Fruit fly (Drosophila melanogaster) whole organism, embryonic: ENCODE data around the gene Pfdn2.

Experiments
- Asciz ChIP-seq: fragments of 200-800 bp; sonication (Bioruptor generic); optimal IDR thresholded peaks from 2 replicates; lab custom pipeline; 2017; ENCODE audit warnings: missing biosample characterization, mild to moderate bottlenecking, missing genetic modification characterization, missing genetic modification reagents
- Atf-2 ChIP-seq: fragments of 200-800 bp; sonication (Bioruptor generic); optimal IDR thresholded peaks from 2 replicates; lab custom pipeline; 2016; ENCODE audit warnings: missing biosample characterization, missing genetic modification characterization
- Bgb ChIP-seq: fragments of 200-800 bp; sonication (Bioruptor generic); IDR thresholded peaks from 2 replicates; pipeline ENCODE4 v1.3.6; 2022; ENCODE audit warnings: missing biosample characterization, missing genetic modification characterization; ENCODE audit not compliant: partially characterized antibody
- CG1024 ChIP-seq: fragments of 200-800 bp; sonication (Bioruptor generic); IDR thresholded peaks from 2 replicates; pipeline ENCODE4 v1.3.6; 2022; ENCODE audit warnings: missing biosample characterization, missing genetic modification characterization
- CG10462 ChIP-seq: fragments of 200-800 bp; sonication (Bioruptor generic); optimal IDR thresholded peaks from 2 replicates; lab custom pipeline; 2016; ENCODE audit warnings: missing biosample characterization, missing genetic modification characterization
- CG10654 ChIP-seq: fragments of 200-800 bp; sonication (Bioruptor generic); optimal IDR thresholded peaks from 2 replicates; lab custom pipeline; 2016; ENCODE audit warnings: missing biosample characterization, missing genetic modification characterization
- CG11247 ChIP-seq: fragments of 200-800 bp; sonication (Bioruptor generic); IDR thresholded peaks from 2 replicates; pipeline ENCODE4 v1.3.6; 2022; ENCODE audit warnings: missing biosample characterization, missing genetic modification characterization
- CG11560 ChIP-seq: fragments of 200-800 bp; sonication (Bioruptor generic); IDR thresholded peaks from 3 replicates; pipeline ENCODE4 v1.3.6; 2022; ENCODE audit warnings: missing biosample characterization, missing genetic modification characterization
- CG12104 ChIP-seq: fragments of 200-800 bp; sonication (Bioruptor generic); optimal IDR thresholded peaks from 3 replicates; lab custom pipeline; 2016; ENCODE audit warnings: missing biosample characterization, missing genetic modification characterization
- CG14710 ChIP-seq: fragments of 200-800 bp; sonication (Bioruptor generic); optimal IDR thresholded peaks from 3 replicates; lab custom pipeline; 2019; ENCODE audit warnings: missing biosample characterization, mild to moderate bottlenecking, missing genetic modification characterization, moderate library complexity
- CG16863 ChIP-seq: fragments of 200-800 bp; sonication (Bioruptor generic); optimal IDR thresholded peaks from 3 replicates; lab custom pipeline; 2016; ENCODE audit warnings: missing biosample characterization, missing genetic modification characterization
- CG30403 ChIP-seq: fragments of 200-800 bp; sonication (Bioruptor generic); optimal IDR thresholded peaks from 3 replicates; lab custom pipeline; 2016; ENCODE audit warnings: missing biosample characterization, missing genetic modification characterization
- CG32767 ChIP-seq: fragments of 200-800 bp; sonication (Bioruptor generic); IDR thresholded peaks from 2 replicates; pipeline ENCODE4 v1.3.6; 2022; ENCODE audit warnings: missing biosample characterization, missing genetic modification characterization
- CG32772 ChIP-seq: fragments of 200-800 bp; sonication (Bioruptor generic); IDR thresholded peaks from 2 replicates; pipeline ENCODE4 v1.3.6; 2022; ENCODE audit warnings: missing biosample characterization, missing genetic modification characterization
- CG33213 ChIP-seq: fragments of 200-800 bp; sonication (Bioruptor generic); optimal IDR thresholded peaks from 3 replicates; lab custom pipeline; 2016; ENCODE audit warnings: missing biosample characterization, missing genetic modification characterization
- CG3407 ChIP-seq: fragments of 200-800 bp; sonication (Bioruptor generic); optimal IDR thresholded peaks from 2 replicates; lab custom pipeline; 2018; ENCODE audit warnings: missing biosample characterization, mild to moderate bottlenecking, missing genetic modification characterization
- CG3995 ChIP-seq: fragments of 200-800 bp; sonication (Bioruptor generic); optimal IDR thresholded peaks from 3 replicates; lab custom pipeline; 2016; ENCODE audit warnings: missing biosample characterization, missing genetic modification characterization
- CG42726 ChIP-seq: fragments of 200-800 bp; sonication (Bioruptor generic); IDR thresholded peaks from 2 replicates; pipeline ENCODE4 v1.3.6; 2022; ENCODE audit warnings: missing biosample characterization, missing genetic modification characterization; ENCODE audit not compliant: partially characterized antibody
- CG7271 ChIP-seq: fragments of 200-800 bp; sonication (Bioruptor generic); optimal IDR thresholded peaks from 2 replicates; lab custom pipeline; 2018; ENCODE audit warnings: missing biosample characterization, mild to moderate bottlenecking, missing genetic modification characterization, moderate library complexity
- CG7556 ChIP-seq: fragments of 200-800 bp; sonication (Bioruptor generic); optimal IDR thresholded peaks from 2 replicates; lab custom pipeline; 2017; ENCODE audit warnings: missing biosample characterization, mild to moderate bottlenecking, missing genetic modification characterization
- CG7839 ChIP-seq: fragments of 200-800 bp; sonication (Bioruptor generic); optimal IDR thresholded peaks from 3 replicates; lab custom pipeline; 2018; ENCODE audit warnings: missing biosample characterization, mild to moderate bottlenecking, missing genetic modification characterization, moderate library complexity
- CG8281 ChIP-seq: fragments of 200-800 bp; sonication (Bioruptor generic); optimal IDR thresholded peaks from 2 replicates; lab custom pipeline; 2018; ENCODE audit warnings: missing biosample characterization, mild to moderate bottlenecking, missing genetic modification characterization, moderate library complexity
- CG8290 ChIP-seq, 3 experiments: fragments of 200-800 bp; sonication (Bioruptor generic); optimal IDR thresholded peaks; 2 replicates each; lab custom pipeline; 2016 to 2019; ENCODE audit warnings: missing biosample characterization in 3 of 3, missing genetic modification characterization in 3 of 3, mild to moderate bottlenecking in 2 of 3, moderate library complexity in 1 of 3
- Dek ChIP-seq: fragments of 200-800 bp; sonication (Bioruptor generic); optimal IDR thresholded peaks from 3 replicates; lab custom pipeline; 2019; ENCODE audit warnings: missing biosample characterization, mild to moderate bottlenecking, missing genetic modification characterization, moderate library complexity
- Fer3 ChIP-seq: fragments of 200-800 bp; sonication (Bioruptor generic); optimal IDR thresholded peaks from 2 replicates; lab custom pipeline; 2018; ENCODE audit warnings: missing biosample characterization, mild to moderate bottlenecking, missing genetic modification characterization, moderate library complexity
- Hr39 ChIP-seq: fragments of >200 bp; optimal IDR thresholded peaks from 2 replicates; lab custom pipeline; 2017
- Kr ChIP-seq: fragments of 200-800 bp; sonication (Bioruptor generic); optimal IDR thresholded peaks from 2 replicates; lab custom pipeline; 2017; ENCODE audit warnings: missing biosample characterization, mild to moderate bottlenecking, missing genetic modification characterization
- MESR4 ChIP-seq: fragments of 200-800 bp; sonication (Bioruptor generic); optimal IDR thresholded peaks from 2 replicates; lab custom pipeline; 2018; ENCODE audit warnings: missing biosample characterization, mild to moderate bottlenecking, missing genetic modification characterization, moderate library complexity
- Mad ChIP-seq: fragments of 200-800 bp; sonication (Bioruptor generic); optimal IDR thresholded peaks from 2 replicates; lab custom pipeline; 2016; ENCODE audit warnings: missing biosample characterization, missing genetic modification characterization
- Meics ChIP-seq: fragments of 200-800 bp; sonication (Bioruptor generic); optimal IDR thresholded peaks from 2 replicates; lab custom pipeline; 2017; ENCODE audit warnings: missing biosample characterization, mild to moderate bottlenecking, missing genetic modification characterization
- Nf-YC ChIP-seq: fragments of 200-800 bp; optimal IDR thresholded peaks from 3 replicates; lab custom pipeline; 2019; ENCODE audit warnings: missing biosample characterization, mild to moderate bottlenecking, missing genetic modification characterization, moderate library complexity
- Oaz ChIP-seq: fragments of 200-800 bp; sonication (Bioruptor generic); IDR thresholded peaks from 2 replicates; pipeline ENCODE4 v1.3.6; 2022; ENCODE audit warnings: missing biosample characterization, missing genetic modification characterization
- Tbp ChIP-seq: fragments of >200 bp; optimal IDR thresholded peaks from 2 replicates; lab custom pipeline; 2018; ENCODE audit warnings: missing biosample characterization, missing genetic modification characterization
- Xrp1 ChIP-seq: fragments of 200-800 bp; sonication (Bioruptor generic); IDR thresholded peaks from 2 replicates; pipeline ENCODE4 v1.3.6; 2022; ENCODE audit warnings: missing biosample characterization, missing genetic modification characterization
- YL-1 ChIP-seq: fragments of 200-800 bp; sonication (Bioruptor generic); optimal IDR thresholded peaks from 3 replicates; lab custom pipeline; 2017; ENCODE audit warnings: missing biosample characterization, mild to moderate bottlenecking, missing genetic modification characterization
- ash1 ChIP-seq: fragments of 200-800 bp; sonication (Bioruptor generic); optimal IDR thresholded peaks from 2 replicates; lab custom pipeline; 2018; ENCODE audit warnings: missing biosample characterization, mild to moderate bottlenecking, missing genetic modification characterization
- br ChIP-seq: fragments of >200 bp; optimal IDR thresholded peaks from 2 replicates; lab custom pipeline; 2017
- crol ChIP-seq: fragments of 200-800 bp; sonication (Bioruptor generic); IDR thresholded peaks from 2 replicates; pipeline ENCODE4 v1.3.6; 2022; ENCODE audit warnings: missing biosample characterization, missing genetic modification characterization
- dpn ChIP-seq, 2 experiments: fragments of 200-800 bp; sonication (Bioruptor generic); optimal IDR thresholded peaks; 3 replicates each; lab custom pipeline; 2016; ENCODE audit warnings: missing biosample characterization in 2 of 2, missing genetic modification characterization in 2 of 2
- eyg ChIP-seq: fragments of 200-800 bp; sonication (Bioruptor generic); optimal IDR thresholded peaks from 3 replicates; lab custom pipeline; 2016; ENCODE audit warnings: missing biosample characterization, missing genetic modification characterization
- fd102C ChIP-seq: fragments of 200-800 bp; sonication (Bioruptor generic); optimal IDR thresholded peaks from 2 replicates; lab custom pipeline; 2018; ENCODE audit warnings: missing biosample characterization, mild to moderate bottlenecking, missing genetic modification characterization, moderate library complexity
- fd64A ChIP-seq: fragments of 200-800 bp; sonication (Bioruptor generic); optimal IDR thresholded peaks from 3 replicates; lab custom pipeline; 2018; ENCODE audit warnings: missing biosample characterization, mild to moderate bottlenecking, missing genetic modification characterization
- grau ChIP-seq: fragments of 200-800 bp; optimal IDR thresholded peaks from 3 replicates; lab custom pipeline; 2019; ENCODE audit warnings: missing biosample characterization, mild to moderate bottlenecking, missing genetic modification characterization, moderate library complexity
- klu ChIP-seq: fragments of 200-800 bp; sonication (Bioruptor generic); IDR thresholded peaks from 2 replicates; pipeline ENCODE4 v1.3.6; 2022; ENCODE audit warnings: missing biosample characterization, missing genetic modification characterization
- lilli ChIP-seq: fragments of 200-800 bp; sonication (Bioruptor generic); optimal IDR thresholded peaks from 3 replicates; lab custom pipeline; 2016; ENCODE audit warnings: missing biosample characterization, missing genetic modification characterization
- nerfin-1 ChIP-seq: fragments of 200-800 bp; sonication (Bioruptor generic); optimal IDR thresholded peaks from 3 replicates; lab custom pipeline; 2019; ENCODE audit warnings: missing biosample characterization, mild to moderate bottlenecking, missing genetic modification characterization, moderate library complexity
- odd ChIP-seq: fragments of 200-800 bp; sonication (Bioruptor generic); optimal IDR thresholded peaks from 2 replicates; lab custom pipeline; 2017; ENCODE audit warnings: missing biosample characterization, mild to moderate bottlenecking, missing genetic modification characterization
- run ChIP-seq: fragments of 200-800 bp; sonication (Bioruptor generic); optimal IDR thresholded peaks from 3 replicates; lab custom pipeline; 2018; ENCODE audit warnings: missing biosample characterization, mild to moderate bottlenecking, missing genetic modification characterization
- vnd ChIP-seq: fragments of 200-800 bp; sonication (Bioruptor generic); IDR thresholded peaks from 3 replicates; pipeline ENCODE4 v1.3.6; 2022; ENCODE audit warnings: missing biosample characterization, missing genetic modification characterization; ENCODE audit not compliant: partially characterized antibody
- wdn ChIP-seq: fragments of 200-800 bp; sonication (Bioruptor generic); IDR thresholded peaks from 2 replicates; pipeline ENCODE4 v1.3.6; 2022; ENCODE audit warnings: missing biosample characterization, missing genetic modification characterization

The Pfdn2 gene

DNA sequence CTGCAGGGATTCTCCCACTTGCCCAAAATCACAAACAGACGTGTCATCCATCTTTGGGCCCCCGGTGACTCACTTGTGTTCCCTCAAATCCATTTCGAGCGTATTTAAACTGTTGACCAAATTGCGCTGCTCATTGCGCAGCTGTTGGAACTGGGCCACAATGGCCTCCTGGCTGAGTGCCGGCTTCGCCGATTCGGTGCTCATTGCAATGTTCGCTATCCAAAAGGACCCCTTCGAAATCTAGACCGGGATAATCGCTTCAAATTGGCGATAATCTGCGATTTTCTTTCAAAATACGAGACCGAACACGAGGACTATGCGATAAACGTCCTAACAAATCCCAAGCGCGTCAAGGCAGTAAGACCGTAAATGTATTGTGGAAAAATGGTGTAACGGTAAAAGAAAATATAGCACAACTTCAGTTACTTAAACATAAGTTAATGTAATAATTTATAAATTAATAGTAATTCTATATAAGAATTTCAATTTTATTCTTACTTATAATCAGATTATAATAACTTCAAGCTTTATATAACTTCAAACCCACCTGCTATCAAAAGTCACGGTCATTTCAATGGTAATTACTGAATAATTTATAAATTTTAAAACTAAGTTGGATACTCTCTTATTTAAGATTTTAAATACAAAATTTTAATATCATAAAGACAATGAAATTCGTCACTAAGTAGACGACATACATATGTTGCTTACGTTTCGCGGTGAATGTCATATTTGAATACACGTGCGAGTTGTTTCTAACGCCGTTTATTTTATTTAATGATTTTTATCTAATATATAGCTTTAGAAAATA is at the start of gene Pfdn2, which contains the start of gene Noc1 (continued):
- TF ChIP-seq grau (tag; lab: Kevin White, UChicago), result peak; percentile 71
- TF ChIP-seq Mad, result no peak
- TF ChIP-seq CG1024 (GFP tag; lab: Robert Waterston, UW), result no peak
- TF ChIP-seq Dek (tag; lab: Kevin White, UChicago), result no peak
- no peak for TF ChIP-seq Kr
- no peak for TF ChIP-seq CG7556
- no peak for TF ChIP-seq nerfin-1 (tag; lab: Kevin White, UChicago)
- TF ChIP-seq CG10654 (GFP tag; lab: Kevin White, UChicago), result peak; percentile 33
- no peak for TF ChIP-seq CG12104 (GFP tag; lab: Kevin White, UChicago)
- peak; percentile 20 for TF ChIP-seq Fer3 (tag; lab: Kevin White, UChicago)
- no peak for TF ChIP-seq Nf-YC (tag; lab: Kevin White, UChicago)
- peak; percentile 86 for TF ChIP-seq MESR4
- TF ChIP-seq CG3407 (GFP tag; lab: Kevin White, UChicago), result no peak
- TF ChIP-seq br (lab: Kevin White, UChicago), result no peak
- peak; percentile 73 for TF ChIP-seq CG30403 (GFP tag; lab: Kevin White, UChicago)
- no peak; the same call in 1 of the 2 replicates for TF ChIP-seq Bgb
- TF ChIP-seq klu (GFP tag; lab: Robert Waterston, UW), result no peak
- TF ChIP-seq fd64A (GFP tag; lab: Kevin White, UChicago), result no peak
- TF ChIP-seq CG11560 (tag; lab: Robert Waterston, UW), result no peak
- peak; percentile 39; the same call in 1 of the 2 replicates for TF ChIP-seq wdn
- no peak for TF ChIP-seq Oaz (GFP tag; lab: Robert Waterston, UW)
- TF ChIP-seq CG7839 (tag; lab: Kevin White, UChicago), result no peak
- TF ChIP-seq CG8281 (tag; lab: Kevin White, UChicago), result no peak
- no peak for TF ChIP-seq Asciz (GFP tag; lab: Kevin White, UChicago)
- TF ChIP-seq CG11247 (GFP tag; lab: Robert Waterston, UW), result no peak
- peak in 1 of 2 experiments; percentile 67 for TF ChIP-seq dpn (GFP tag; optimal IDR thresholded peaks at IDR 0.05; lab: Kevin White, UChicago)
- TF ChIP-seq CG14710 (tag; lab: Kevin White, UChicago), result peak; percentile 73
- TF ChIP-seq CG33213, result no peak
- no peak for TF ChIP-seq run
- peak; percentile 31 for TF ChIP-seq CG10462 (GFP tag; lab: Kevin White, UChicago)
- TF ChIP-seq CG42726, result no peak
- TF ChIP-seq lilli (GFP tag; lab: Kevin White, UChicago), result peak; percentile 45
- TF ChIP-seq fd102C, result no peak
- TF ChIP-seq vnd (GFP tag; lab: Robert Waterston, UW), result 0 out of 3 replicates have a peak, but pooled peaks have one; percentile 12
- no peak for TF ChIP-seq eyg (GFP tag; lab: Kevin White, UChicago)
- no peak for TF ChIP-seq Atf-2 (GFP tag; lab: Kevin White, UChicago)
- TF ChIP-seq CG16863 (GFP tag; lab: Kevin White, UChicago), result no peak
- no peak for TF ChIP-seq CG7271 (tag; lab: Kevin White, UChicago)
- no peak for TF ChIP-seq Tbp (GFP tag; lab: Kevin White, UChicago)
- no peak for TF ChIP-seq odd (GFP tag; lab: Kevin White, UChicago)
- TF ChIP-seq Hr39 (lab: Kevin White, UChicago), result no peak
- TF ChIP-seq Meics (GFP tag; lab: Kevin White, UChicago), result peak; percentile 100
- peak; percentile 60 for TF ChIP-seq CG3995
- 0 out of 2 replicates have a peak, but pooled peaks have one; percentile 30 for TF ChIP-seq CG32767 (GFP tag; lab: Robert Waterston, UW)
- TF ChIP-seq CG8290 (GFP tag; optimal IDR thresholded peaks at IDR 0.05; lab: Kevin White, UChicago), result peak; percentile 57
- TF ChIP-seq CG8290 (tag; optimal IDR thresholded peaks at IDR 0.05; lab: Kevin White, UChicago), result no peak
- peak; percentile 48; the same call in 1 of the 2 replicates for TF ChIP-seq Xrp1 (GFP tag; lab: Robert Waterston, UW)
- TF ChIP-seq YL-1 (GFP tag; lab: Kevin White, UChicago), result peak; percentile 33
- TF ChIP-seq CG32772, result peak; percentile 55
- TF ChIP-seq ash1 (GFP tag; lab: Kevin White, UChicago), result no peak
- TF ChIP-seq crol (GFP tag; lab: Robert Waterston, UW), result no peak
